Worm (Caenorhabditis elegans) whole organism, L4 larva: ENCODE measurements around the gene leo-1.

ENCODE experiments used
- F26F4.8 ChIP-seq: fragments of 200-800 bp; sonication (Bioruptor generic); conservative IDR thresholded peaks from 2 replicates; pipeline ENCODE4 v1.3.6; 2022; ENCODE audit warnings: missing genetic modification characterization, missing compliant biosample characterization
- F37D6.2 ChIP-seq: sonication (generic microtip); optimal IDR thresholded peaks from 2 replicates; lab custom pipeline; 2016; ENCODE audit warnings: mild to moderate bottlenecking, missing genetic modification characterization, missing compliant biosample characterization
- T20F7.1 ChIP-seq: fragments of 200-800 bp; sonication (Bioruptor generic); optimal IDR thresholded peaks from 2 replicates; lab custom pipeline; 2018; ENCODE audit warnings: mild to moderate bottlenecking, missing genetic modification characterization, missing compliant biosample characterization
- Y5F2A.4 ChIP-seq: fragments of 200-800 bp; sonication (Bioruptor generic); optimal IDR thresholded peaks from 2 replicates; lab custom pipeline; 2018; ENCODE audit warnings: mild to moderate bottlenecking, missing genetic modification characterization, missing compliant biosample characterization
- Y75B8A.6 ChIP-seq: fragments of 200-800 bp; sonication (Bioruptor generic); IDR thresholded peaks from 2 replicates; pipeline ENCODE4 v1.3.6; 2022; ENCODE audit warnings: missing genetic modification reagents, missing genetic modification characterization, missing compliant biosample characterization
- ZK546.5 ChIP-seq, 2 experiments: sonication (generic microtip); optimal IDR thresholded peaks; 2 replicates each; lab custom pipeline; 2017; ENCODE audit warnings: missing biosample characterization in 2 of 2, missing genetic modification characterization in 2 of 2
- aha-1 ChIP-seq: fragments of 150-350 bp; peaks from one replicate; lab custom pipeline; 2014; ENCODE audit warnings: missing biosample characterization, missing genetic modification characterization
- arid-1 ChIP-seq: fragments of 200-800 bp; sonication (Bioruptor generic); conservative IDR thresholded peaks from 2 replicates; pipeline ENCODE4 v1.3.6; 2022; ENCODE audit warnings: missing genetic modification reagents, missing genetic modification characterization, missing compliant biosample characterization
- ceh-28 ChIP-seq: fragments of 150-350 bp; optimal IDR thresholded peaks from 2 replicates; lab custom pipeline; 2014; ENCODE audit warnings: missing biosample characterization, missing genetic modification reagents, missing genetic modification characterization
- ces-1 ChIP-seq: fragments of 150-350 bp; sonication (generic microtip); optimal IDR thresholded peaks from 4 replicates; lab custom pipeline; 2014; ENCODE audit warnings: missing biosample characterization, missing genetic modification reagents, missing genetic modification characterization
- dve-1 ChIP-seq: sonication (generic microtip); optimal IDR thresholded peaks from 2 replicates; lab custom pipeline; 2017; ENCODE audit warnings: antibody characterized with exemption, mild to moderate bottlenecking, missing genetic modification characterization, missing compliant biosample characterization; ENCODE audit not compliant: insufficient read depth
- egl-43 ChIP-seq: fragments of 200-800 bp; sonication (Bioruptor generic); IDR thresholded peaks from 2 replicates; pipeline ENCODE4 v1.3.6; 2022; ENCODE audit warnings: missing genetic modification reagents, missing genetic modification characterization, missing compliant biosample characterization
- fkh-10 ChIP-seq: fragments of 150-350 bp; optimal IDR thresholded peaks from 2 replicates; lab custom pipeline; 2014; ENCODE audit warnings: missing biosample characterization, missing genetic modification reagents, missing genetic modification characterization
- gei-8 ChIP-seq: fragments of 200-800 bp; sonication (Bioruptor generic); optimal IDR thresholded peaks from 2 replicates; lab custom pipeline; 2018; ENCODE audit warnings: mild to moderate bottlenecking, missing genetic modification characterization, missing compliant biosample characterization
- hif-1 ChIP-seq, 2 experiments: sonication (generic microtip); optimal IDR thresholded peaks; 2 replicates each; lab custom pipeline; 2016 to 2017; ENCODE audit warnings: missing compliant biosample characterization in 2 of 2, missing genetic modification characterization in 2 of 2, missing genetic modification reagents in 2 of 2, missing genotype in 2 of 2, mild to moderate bottlenecking in 1 of 2
- hlh-30 ChIP-seq: sonication (generic microtip); optimal IDR thresholded peaks from 2 replicates; lab custom pipeline; 2017; ENCODE audit warnings: antibody characterized with exemption, mild to moderate bottlenecking, missing genetic modification characterization, missing compliant biosample characterization; ENCODE audit not compliant: insufficient read depth
- hmg-1.1 ChIP-seq: fragments of 200-800 bp; sonication (Bioruptor generic); IDR thresholded peaks from 2 replicates; pipeline ENCODE4 v1.3.6; 2022; ENCODE audit warnings: missing genetic modification reagents, missing genetic modification characterization, missing compliant biosample characterization
- jun-1 ChIP-seq: fragments of 150-350 bp; optimal IDR thresholded peaks from 2 replicates; lab custom pipeline; 2014; ENCODE audit warnings: missing biosample characterization, missing genetic modification reagents, missing genetic modification characterization
- lin-13 ChIP-seq: fragments of 150-350 bp; optimal IDR thresholded peaks from 2 replicates; lab custom pipeline; 2014; ENCODE audit warnings: missing biosample characterization, missing genetic modification reagents, missing genetic modification characterization
- lin-38 ChIP-seq: fragments of 200-800 bp; sonication (Bioruptor generic); IDR thresholded peaks from 2 replicates; pipeline ENCODE4 v1.3.6; 2022; ENCODE audit warnings: missing genetic modification reagents, missing genetic modification characterization, missing compliant biosample characterization
- lsy-2 ChIP-seq, 2 experiments: fragments of 150-350 bp in 1 of 2; sonication (generic microtip) in 1 of 2; optimal IDR thresholded peaks; 2 replicates each; lab custom pipeline; 2014 to 2017; ENCODE audit warnings: missing biosample characterization in 2 of 2, missing genetic modification characterization in 2 of 2
- madf-5 ChIP-seq, 2 experiments: fragments of 200-800 bp; sonication (Bioruptor generic); IDR thresholded peaks; 2 replicates each; pipeline ENCODE4 v1.3.6; 2022; ENCODE audit warnings: missing compliant biosample characterization in 2 of 2, missing genetic modification characterization in 2 of 2
- mdl-1 ChIP-seq, 2 experiments: fragments of 150-350 bp in 1 of 2; sonication (generic microtip) in 1 of 2; optimal IDR thresholded peaks; 2 replicates each; lab custom pipeline; 2014 to 2017; ENCODE audit warnings: missing biosample characterization in 2 of 2, missing genetic modification characterization in 2 of 2
- mdt-29 ChIP-seq: fragments of 200-800 bp; sonication (Bioruptor generic); IDR thresholded peaks from 2 replicates; pipeline ENCODE4 v1.3.6; 2022; ENCODE audit warnings: missing genetic modification reagents, missing genetic modification characterization, missing compliant biosample characterization
- mep-1 ChIP-seq: fragments of 150-350 bp; sonication (generic microtip); optimal IDR thresholded peaks from 3 replicates; lab custom pipeline; 2014; ENCODE audit warnings: missing biosample characterization, missing genetic modification characterization
- mes-2 ChIP-seq: sonication (generic microtip); optimal IDR thresholded peaks from 2 replicates; lab custom pipeline; 2016; ENCODE audit warnings: missing genotype, mild to moderate bottlenecking, missing genetic modification characterization, missing compliant biosample characterization; ENCODE audit not compliant: poor library complexity, severe bottlenecking
- mxl-3 ChIP-seq: fragments of 200-800 bp; sonication (Bioruptor generic); optimal IDR thresholded peaks from 2 replicates; lab custom pipeline; 2018; ENCODE audit warnings: mild to moderate bottlenecking, missing genetic modification characterization, missing compliant biosample characterization
- nhr-111 ChIP-seq: fragments of 200-800 bp; sonication (Bioruptor generic); optimal IDR thresholded peaks from 2 replicates; lab custom pipeline; 2018; ENCODE audit warnings: mild to moderate bottlenecking, missing genetic modification characterization, missing compliant biosample characterization
- nhr-25 ChIP-seq: sonication (generic microtip); optimal IDR thresholded peaks from 2 replicates; lab custom pipeline; 2017; ENCODE audit warnings: missing genetic modification characterization, mild to moderate bottlenecking, missing compliant biosample characterization, antibody characterized with exemption, moderate library complexity, borderline replicate concordance; ENCODE audit not compliant: insufficient read depth
- nhr-48 ChIP-seq: sonication (generic microtip); optimal IDR thresholded peaks from 2 replicates; lab custom pipeline; 2016; ENCODE audit warnings: mild to moderate bottlenecking, missing genetic modification characterization, missing compliant biosample characterization
- pha-4 ChIP-seq, 2 experiments: fragments of 150-350 bp in 1 of 2; fragments of 200-800 bp in 1 of 2; sonication (Bioruptor generic) in 1 of 2; IDR thresholded peaks in 1 of 2; optimal IDR thresholded peaks in 1 of 2; 2 replicates each; pipeline versions ENCODE4 v1.3.6 to Lab custom; 2014 to 2022; ENCODE audit warnings: missing genetic modification characterization in 2 of 2, missing genetic modification reagents in 2 of 2, missing biosample characterization in 1 of 2, missing compliant biosample characterization in 1 of 2
- rbr-2 ChIP-seq: sonication (generic microtip); optimal IDR thresholded peaks from 2 replicates; lab custom pipeline; 2016; ENCODE audit warnings: missing genotype, missing genetic modification characterization, missing compliant biosample characterization
- saeg-2 ChIP-seq: fragments of 200-800 bp; sonication (Bioruptor generic); IDR thresholded peaks from 2 replicates; pipeline ENCODE4 v1.3.6; 2022; ENCODE audit warnings: missing genetic modification reagents, missing genetic modification characterization, missing compliant biosample characterization
- set-16 ChIP-seq: fragments of 200-800 bp; sonication (Bioruptor generic); IDR thresholded peaks from 2 replicates; pipeline ENCODE4 v1.3.6; 2022; ENCODE audit warnings: missing genetic modification reagents, missing genetic modification characterization, missing compliant biosample characterization
- spr-3 ChIP-seq: fragments of 200-800 bp; sonication (Bioruptor generic); optimal IDR thresholded peaks from 2 replicates; lab custom pipeline; 2018; ENCODE audit warnings: mild to moderate bottlenecking, missing genetic modification characterization, missing compliant biosample characterization
- tag-97 ChIP-seq: fragments of 200-800 bp; sonication (Bioruptor generic); IDR thresholded peaks from 2 replicates; pipeline ENCODE4 v1.3.6; 2022; ENCODE audit warnings: missing genetic modification characterization, missing compliant biosample characterization
- unc-130 ChIP-seq: sonication (generic microtip); optimal IDR thresholded peaks from 2 replicates; lab custom pipeline; 2016; ENCODE audit warnings: missing genetic modification reagents, missing genetic modification characterization, missing compliant biosample characterization
- unc-39 ChIP-seq: sonication (generic microtip); optimal IDR thresholded peaks from 2 replicates; lab custom pipeline; 2017; ENCODE audit warnings: missing biosample characterization, missing genetic modification characterization
- unc-62 ChIP-seq, 3 experiments: fragments of 150-350 bp in 1 of 3; sonication (generic microtip); optimal IDR thresholded peaks in 2 of 3; peaks in 1 of 3; 1 replicate in 1 of 3; 2 replicates in 2 of 3; lab custom pipeline; 2014 to 2017; ENCODE audit warnings: missing biosample characterization in 3 of 3, missing genetic modification characterization in 3 of 3, missing genetic modification reagents in 3 of 3, missing genotype in 1 of 3
- zag-1 ChIP-seq: fragments of 150-350 bp; optimal IDR thresholded peaks from 2 replicates; lab custom pipeline; 2014; ENCODE audit warnings: missing biosample characterization, missing genetic modification characterization
- zfp-2 ChIP-seq: sonication (generic microtip); optimal IDR thresholded peaks from 2 replicates; lab custom pipeline; 2016; ENCODE audit warnings: mild to moderate bottlenecking, missing genetic modification characterization, missing compliant biosample characterization
- zfp-3 ChIP-seq: fragments of 200-800 bp; sonication (Bioruptor generic); conservative IDR thresholded peaks from 2 replicates; pipeline ENCODE4 v1.3.6; 2022; ENCODE audit warnings: missing genetic modification reagents, missing genetic modification characterization, missing compliant biosample characterization
- zip-2 ChIP-seq: fragments of 150-350 bp; optimal IDR thresholded peaks from 2 replicates; lab custom pipeline; 2014; ENCODE audit warnings: missing biosample characterization, missing genetic modification characterization

Gene leo-1

ce11 chrIV:11314885-11315284 lies 14.3 kb downstream of the leo-1 start, which contains the start of the genes B0035.3, B0035.22 and pfd-4 (continued):
- TF ChIP-seq lsy-2 (tag; optimal IDR thresholded peaks at IDR 0.05; lab: Kevin White, UChicago) (peak in 1 of 2 experiments; percentile 80), madf-5 (GFP tag; IDR thresholded peaks at IDR 0.05; lab: Robert Waterston, UW) (no peak), mes-2 (tag; lab: Kevin White, UChicago) (peak; percentile 97), zfp-3 (GFP tag; lab: Robert Waterston, UW) (no peak)

- TF ChIP-seq ceh-28 (tag; lab: Kevin White, UChicago) (no peak), Y75B8A.6 (GFP tag; lab: Robert Waterston, UW) (no peak), aha-1 (tag; lab: Kevin White, UChicago) (no peak), tag-97 (GFP tag; lab: Robert Waterston, UW) (no peak), mdl-1 (tag; optimal IDR thresholded peaks at IDR 0.05; lab: Kevin White, UChicago) (no peak), saeg-2 (GFP tag; lab: Robert Waterston, UW) (no peak), F37D6.2 (tag; lab: Kevin White, UChicago) (no peak), mdt-29 (GFP tag; lab: Robert Waterston, UW) (no peak), arid-1 (GFP tag; lab: Robert Waterston, UW) (no peak), nhr-48 (no peak), nhr-111 (no peak), zip-2 (tag; lab: Kevin White, UChicago) (no peak), nhr-25 (tag; lab: Kevin White, UChicago) (no peak), lin-13 (no peak)
- TF ChIP-seq, all 104 proteins: peak for 0
Measured at ce11 chrIV:11313880-11314279, 15.3 kb downstream of the leo-1 start, which contains the start of gene dnj-2. dnj-2 (minus strand) TSS chrIV:11313980.

ce11 chrIV:11311484-11311883 lies 17.7 kb downstream of the leo-1 start:
- TF ChIP-seq egl-43 (peak; percentile 29; the same call in 1 of the 2 replicates), F26F4.8 (GFP tag; lab: Robert Waterston, UW) (0 out of 2 replicates have a peak, but pooled peaks have one; percentile 45), zip-2 (tag; lab: Kevin White, UChicago) (no peak), Y5F2A.4 (GFP tag; lab: Kevin White, UChicago) (no peak), unc-130 (GFP tag; lab: Kevin White, UChicago) (no peak), set-16 (GFP tag; lab: Robert Waterston, UW) (peak; percentile 72), gei-8 (GFP tag; lab: Kevin White, UChicago) (no peak), nhr-48 (no peak)

ce11 chrIV:11310624-11311023 lies 18.5 kb downstream of the leo-1 start, which contains the start of gene znf-207:
znf-207 (plus strand) TSS chrIV:11310972.
- TF ChIP-seq unc-39 (tag; lab: Kevin White, UChicago) (no peak), zfp-2 (tag; lab: Kevin White, UChicago) (no peak), pha-4 (GFP tag; IDR thresholded peaks at IDR 0.05; lab: Robert Waterston, UW) (no peak), pha-4 (tag; optimal IDR thresholded peaks at IDR 0.05; lab: Kevin White, UChicago) (peak; percentile 46), mep-1 (tag; lab: Kevin White, UChicago) (peak; percentile 62), T20F7.1 (GFP tag; lab: Kevin White, UChicago) (peak; percentile 11), unc-62 (GFP tag; optimal IDR thresholded peaks at IDR 0.05 in 1 of 2; lab: Kevin White, UChicago) (no peak), unc-62 (tag; optimal IDR thresholded peaks at IDR 0.05; lab: Kevin White, UChicago) (no peak), zag-1 (tag; lab: Kevin White, UChicago) (no peak), lin-38 (peak; percentile 53), hlh-30 (tag; lab: Kevin White, UChicago) (peak; percentile 23), dve-1 (tag; lab: Kevin White, UChicago) (peak; percentile 1), mxl-3 (peak; percentile 27), fkh-10 (GFP tag; lab: Kevin White, UChicago) (peak; percentile 23), jun-1 (no peak), spr-3 (GFP tag; lab: Kevin White, UChicago) (no peak), rbr-2 (peak; percentile 13), hmg-1.1 (GFP tag; lab: Robert Waterston, UW) (peak; percentile 38; the same call in 1 of the 2 replicates), ZK546.5 (tag; optimal IDR thresholded peaks at IDR 0.05; lab: Kevin White, UChicago) (no peak), lsy-2 (tag; optimal IDR thresholded peaks at IDR 0.05; lab: Kevin White, UChicago) (peak in 1 of 2 experiments; percentile 67), mdl-1 (tag; optimal IDR thresholded peaks at IDR 0.05; lab: Kevin White, UChicago) (peak in 1 of 2 experiments; percentile 39), ces-1 (GFP tag; lab: Kevin White, UChicago) (peak; percentile 80), hif-1 (tag; optimal IDR thresholded peaks at IDR 0.05; lab: Kevin White, UChicago) (peak in 1 of 2 experiments; percentile 40), mes-2 (tag; lab: Kevin White, UChicago) (peak; percentile 81)
